Worm (Caenorhabditis elegans): ENCODE results near the gene psmd-9.

psmd-9 gene

DNA sequence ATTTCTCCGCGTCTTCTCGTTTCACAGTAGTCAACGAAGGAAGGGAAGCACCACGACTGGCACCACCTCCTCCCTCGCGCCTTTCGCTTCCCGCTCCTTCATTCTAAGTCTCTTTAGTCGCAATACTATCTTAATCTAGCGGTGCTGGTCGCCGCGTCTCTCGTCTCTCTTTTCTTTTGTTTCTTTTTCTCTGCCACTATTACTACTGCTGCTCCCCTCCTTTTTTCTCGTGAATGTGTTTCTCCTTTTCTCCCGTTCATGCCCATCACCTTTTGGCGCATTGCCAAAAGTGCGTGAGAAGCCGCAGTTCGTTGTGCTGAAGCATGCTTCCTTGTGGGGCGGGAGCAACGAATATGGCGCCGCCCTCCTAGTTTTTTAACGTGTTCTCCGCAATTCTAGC lies 24.6 kb downstream of the psmd-9 start (continued):
- TF ChIP-seq snpc-4 (GFP tag; optimal IDR thresholded peaks at IDR 0.05) = no peak
- TF ChIP-seq snpc-4 (tag; optimal IDR thresholded peaks at IDR 0.05) = peak in 3 of 4 experiments; percentile 11 to 54 (median 23)
- TF ChIP-seq nfyb-1 (GFP tag; IDR thresholded peaks at IDR 0.05) = peak; percentile 46; the same call in 1 of the 2 replicates
- TF ChIP-seq hlh-26 (GFP tag; conservative IDR thresholded peaks at IDR 0.05) = no peak
- peak; percentile 76 for TF ChIP-seq egrh-3 (GFP tag; IDR thresholded peaks at IDR 0.05)
- peak; percentile 89 for TF ChIP-seq hmg-1.2 (GFP tag; IDR thresholded peaks at IDR 0.05)
- peak; percentile 73 for TF ChIP-seq attf-5 (GFP tag; optimal IDR thresholded peaks at IDR 0.05)
- TF ChIP-seq snpc-3.4 (tag; optimal IDR thresholded peaks at IDR 0.05) = no peak
- no peak for TF ChIP-seq rec-8 (tag; optimal IDR thresholded peaks at IDR 0.05)
- TF ChIP-seq F39B2.1 (GFP tag; IDR thresholded peaks at IDR 0.05) = no peak

DNA sequence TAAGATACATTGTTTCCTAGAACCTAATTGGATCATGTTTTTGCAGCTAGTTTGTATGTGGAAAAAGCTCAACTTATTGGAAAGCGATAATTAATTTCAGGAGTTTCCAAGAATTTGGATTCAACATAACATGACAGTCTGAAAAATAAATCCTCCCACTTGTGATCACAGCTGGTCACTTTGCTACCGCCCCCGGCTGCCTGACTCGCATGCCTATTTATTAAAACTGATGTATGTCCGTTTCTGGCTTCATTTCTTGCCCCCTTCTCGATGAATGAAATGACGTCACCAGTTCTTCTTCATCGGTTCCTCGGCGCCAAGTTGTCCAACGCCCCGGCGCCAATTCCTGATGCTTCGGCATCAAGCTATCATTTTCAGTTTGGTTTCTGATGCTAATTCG lies 25.1 kb downstream of the psmd-9 start:
- TF ChIP-seq lin-35 (GFP tag; optimal IDR thresholded peaks at IDR 0.05) = no peak
- TF ChIP-seq unc-62 (GFP tag; optimal IDR thresholded peaks at IDR 0.05) = no peak
- no peak for TF ChIP-seq mcd-1 (GFP tag; IDR thresholded peaks at IDR 0.05)
- no peak for TF ChIP-seq madf-3 (GFP tag; IDR thresholded peaks at IDR 0.05)
- no peak for TF ChIP-seq ccch-3 (GFP tag; optimal IDR thresholded peaks at IDR 0.05)
- peak; percentile 37 for TF ChIP-seq atf-7 (tag; optimal IDR thresholded peaks at IDR 0.05)
- TF ChIP-seq xnd-1 (tag; optimal IDR thresholded peaks at IDR 0.05) = no peak
- 0 out of 2 replicates have a peak, but pooled peaks have one; percentile 8 for TF ChIP-seq F37B4.10 (GFP tag; IDR thresholded peaks at IDR 0.05)

DNA sequence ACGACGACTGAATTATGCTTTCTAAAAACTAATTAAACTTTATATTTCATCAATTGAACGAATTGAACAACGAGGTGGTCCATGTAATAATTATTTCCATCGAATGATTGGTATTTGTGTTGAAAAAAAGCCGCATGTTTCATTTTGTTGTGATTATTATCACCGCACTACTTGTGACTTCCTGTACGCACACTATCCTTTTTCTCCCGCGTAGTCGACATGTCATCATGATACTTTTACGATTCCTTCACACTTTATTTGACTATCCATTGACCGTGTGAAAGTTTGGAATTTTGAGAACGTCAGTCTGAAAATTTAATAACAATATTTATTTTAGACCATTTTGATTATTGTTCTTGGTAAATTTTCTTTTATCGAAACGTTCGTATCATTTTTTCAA lies 25.7 kb downstream of the psmd-9 start, which contains the start of gene F22D3.4:
Gene F22D3.4 (minus strand): TSS at position 1 of the 400 bp plus-strand sequence.
- TF ChIP-seq pha-4 (tag; optimal IDR thresholded peaks at IDR 0.05) = no peak
- peak; percentile 43 for TF ChIP-seq nhr-80 (tag; optimal IDR thresholded peaks at IDR 0.05)

DNA sequence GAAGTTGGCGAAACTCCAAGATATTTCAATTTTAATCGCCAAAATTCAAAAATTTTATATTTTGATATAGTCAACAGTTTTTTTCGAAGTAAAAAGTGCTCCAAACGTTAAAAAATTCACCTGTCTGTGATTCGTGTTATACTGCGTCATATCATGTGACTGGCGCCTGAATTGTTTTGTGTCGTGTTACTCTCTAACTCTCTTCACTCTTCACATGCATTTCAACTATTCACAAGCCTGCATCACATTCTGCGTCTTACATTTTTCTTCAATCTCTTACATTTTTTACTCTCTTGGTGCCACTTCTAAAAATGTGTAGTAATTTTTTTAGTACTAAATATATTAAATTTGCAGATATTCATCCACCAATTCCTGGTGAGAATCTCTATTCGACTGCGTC lies 26.5 kb downstream of the psmd-9 start, which contains the start of gene flcn-1:
Gene flcn-1 (plus strand): TSS at position 348 of the 400 bp plus-strand sequence.
- peak in 1 of 3 experiments; percentile 44 for TF ChIP-seq lin-35 (GFP tag; optimal IDR thresholded peaks at IDR 0.05)
- TF ChIP-seq attf-5 (GFP tag; optimal IDR thresholded peaks at IDR 0.05) = peak; percentile 22
- no peak for TF ChIP-seq cebp-1 (GFP tag; IDR thresholded peaks at IDR 0.05)
- TF ChIP-seq cebp-1 (tag; optimal IDR thresholded peaks at IDR 0.05) = peak; percentile 38
- no peak for TF ChIP-seq bed-2 (GFP tag; IDR thresholded peaks at IDR 0.05)
- peak; percentile 62; the same call in 1 of the 2 replicates for TF ChIP-seq hmg-1.2 (GFP tag; IDR thresholded peaks at IDR 0.05)
- no peak for TF ChIP-seq hrde-1 (tag; optimal IDR thresholded peaks at IDR 0.05; ENCODE audit: borderline replicate concordance)
- peak; percentile 17 for TF ChIP-seq ceh-27 (GFP tag; optimal IDR thresholded peaks at IDR 0.05)
- peak; percentile 25; the same call in 1 of the 2 replicates for TF ChIP-seq nfyb-1 (GFP tag; IDR thresholded peaks at IDR 0.05)
- TF ChIP-seq rcor-1 (GFP tag; IDR thresholded peaks at IDR 0.05) = no peak
- peak; percentile 2 for TF ChIP-seq nhr-80 (tag; optimal IDR thresholded peaks at IDR 0.05)
- no peak for TF ChIP-seq madf-8 (GFP tag; conservative IDR thresholded peaks at IDR 0.05)

DNA sequence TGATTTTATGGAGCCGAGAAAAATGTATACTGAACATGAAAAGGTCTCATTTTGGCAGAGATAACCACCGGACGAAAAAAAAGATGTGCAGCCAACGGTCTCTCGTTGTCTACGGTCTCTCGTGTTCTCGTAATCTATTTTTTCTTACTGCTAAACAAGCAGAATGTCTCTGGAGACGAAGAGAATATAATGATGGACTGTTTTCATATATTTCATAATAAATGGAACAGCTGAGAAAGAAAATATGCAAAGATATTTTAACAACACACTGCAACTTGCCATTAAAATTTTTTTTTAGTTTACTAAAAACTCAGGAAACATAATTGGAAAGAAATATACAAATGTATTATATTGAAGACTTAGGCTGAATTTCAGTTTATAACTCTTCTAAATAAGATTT lies 28.2 kb downstream of the psmd-9 start:
- peak; percentile 10 for TF ChIP-seq nhr-80 (tag; optimal IDR thresholded peaks at IDR 0.05)
- peak; percentile 17; the same call in 1 of the 2 replicates for TF ChIP-seq hmg-1.2 (GFP tag; IDR thresholded peaks at IDR 0.05)
- TF ChIP-seq cebp-1 (GFP tag; IDR thresholded peaks at IDR 0.05) = no peak
- peak; percentile 61 for TF ChIP-seq cebp-1 (tag; optimal IDR thresholded peaks at IDR 0.05)
- no peak for TF ChIP-seq mcd-1 (GFP tag; IDR thresholded peaks at IDR 0.05)

DNA sequence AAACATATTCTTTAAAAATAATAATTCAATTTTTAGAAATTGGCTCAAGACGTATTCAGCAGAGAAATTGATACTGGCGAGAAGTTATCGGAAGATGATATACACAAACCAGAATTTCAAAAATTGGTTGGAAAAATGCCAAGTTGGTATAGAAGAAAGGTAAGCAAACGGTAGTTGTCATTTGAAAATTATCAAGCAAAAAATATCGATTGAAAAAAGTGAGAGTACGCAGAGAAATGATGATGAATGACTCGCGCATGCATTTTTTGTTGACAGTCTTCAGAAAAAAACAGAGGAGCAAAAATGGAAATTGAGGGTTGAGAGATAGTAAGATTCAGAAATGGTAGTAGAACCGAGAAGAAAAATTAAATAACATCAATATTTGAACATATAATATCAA lies 31.1 kb downstream of the psmd-9 start:
- peak; percentile 11 for TF ChIP-seq nhr-80 (tag; optimal IDR thresholded peaks at IDR 0.05)
- TF ChIP-seq snpc-1.1 (tag; optimal IDR thresholded peaks at IDR 0.05; ENCODE audit: insufficient read depth) = no peak

Data from whole organism, young adult.